Fruit fly (Drosophila melanogaster): ENCODE data around the gene Cog3.

DNA sequence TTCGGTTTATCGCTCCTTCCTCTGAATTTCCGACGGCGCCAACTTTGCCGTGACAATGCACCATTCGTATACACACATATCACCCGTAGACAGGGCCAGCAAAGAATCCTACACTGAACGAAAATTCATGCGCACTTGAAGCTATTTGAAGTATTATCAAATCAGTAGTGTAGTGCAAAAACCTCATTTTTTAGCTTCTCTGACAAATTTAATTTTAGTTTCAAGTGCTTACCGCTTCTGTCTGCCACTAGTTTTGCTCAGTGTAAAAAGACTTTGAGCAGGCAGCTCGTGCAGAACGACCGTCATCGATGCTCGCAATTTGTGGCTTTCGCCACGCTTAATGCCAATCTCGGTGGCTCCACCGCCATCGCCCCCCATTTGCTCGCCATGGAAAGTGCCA lies 12.1 kb downstream of the Cog3 start:
- no peak for TF ChIP-seq CG14655 (GFP tag; optimal IDR thresholded peaks at IDR 0.05)
- TF ChIP-seq Snoo (tag; optimal IDR thresholded peaks at IDR 0.05) = peak; percentile 43
- TF ChIP-seq fd96Ca (GFP tag; IDR thresholded peaks at IDR 0.05) = peak; percentile 89
- TF ChIP-seq CG4496 (GFP tag; IDR thresholded peaks at IDR 0.05) = peak; percentile 88
- peak; percentile 71 for TF ChIP-seq CG9948 (tag; optimal IDR thresholded peaks at IDR 0.05)
- TF ChIP-seq gl (tag; optimal IDR thresholded peaks at IDR 0.05) = peak; percentile 45
